Fruit fly (Drosophila melanogaster): Measurements from ENCODE around the gene CG17110.
A peak's percentile ranks its signal among the peaks of the same experiment; 100 is the strongest.

CG17110 gene

dm6 chr3R:23067209-23067826 is 24.2 kb upstream of the CG17110 start, which contains the start of gene CG17111 (continued):
- TF ChIP-seq Doc3 (GFP tag; IDR thresholded peaks at IDR 0.05; ENCODE audit: partially characterized antibody) (no peak), Vsx1 (GFP tag; optimal IDR thresholded peaks at IDR 0.05) (no peak), ind (GFP tag; optimal IDR thresholded peaks at IDR 0.05) (peak; percentile 47), tio (GFP tag; optimal IDR thresholded peaks at IDR 0.05) (no peak), cas (GFP tag; IDR thresholded peaks at IDR 0.05) (no peak), CTCF (GFP tag; optimal IDR thresholded peaks at IDR 0.05) (no peak), CG14441 (GFP tag; IDR thresholded peaks at IDR 0.05) (no peak), CG1792 (GFP tag; optimal IDR thresholded peaks at IDR 0.05) (no peak), Hr78 (GFP tag; optimal IDR thresholded peaks at IDR 0.05) (no peak), Hand (GFP tag; optimal IDR thresholded peaks at IDR 0.05) (no peak), danr (GFP tag; IDR thresholded peaks at IDR 0.05) (no peak), Dfd (GFP tag; optimal IDR thresholded peaks at IDR 0.05) (no peak), trh (GFP tag; optimal IDR thresholded peaks at IDR 0.05) (no peak), fd64A (GFP tag; optimal IDR thresholded peaks at IDR 0.05) (no peak), TFAM (GFP tag; optimal IDR thresholded peaks at IDR 0.05) (no peak), CG43689 (GFP tag; IDR thresholded peaks at IDR 0.05) (no peak), Dll (GFP tag; IDR thresholded peaks at IDR 0.05; ENCODE audit: partially characterized antibody) (no peak), vvl (GFP tag; IDR thresholded peaks at IDR 0.05) (peak; percentile 44), CG6272 (GFP tag; IDR thresholded peaks at IDR 0.05) (no peak), onecut (GFP tag; IDR thresholded peaks at IDR 0.05) (0 out of 2 replicates have a peak, but pooled peaks have one; percentile 5), CG2202 (tag; optimal IDR thresholded peaks at IDR 0.05) (no peak), CG4854 (GFP tag; optimal IDR thresholded peaks at IDR 0.05) (no peak), CG12219 (GFP tag; optimal IDR thresholded peaks at IDR 0.05) (no peak), wdn (GFP tag; IDR thresholded peaks at IDR 0.05) (no peak), Bgb (GFP tag; IDR thresholded peaks at IDR 0.05; ENCODE audit: partially characterized antibody) (no peak), CG15073 (GFP tag; optimal IDR thresholded peaks at IDR 0.05) (no peak), dan (GFP tag; IDR thresholded peaks at IDR 0.05) (no peak), CG3995 (GFP tag; optimal IDR thresholded peaks at IDR 0.05) (no peak), ci (GFP tag; IDR thresholded peaks at IDR 0.05) (no peak), CG16813 (GFP tag; IDR thresholded peaks at IDR 0.05; ENCODE audit: partially characterized antibody) (no peak), MESR4 (GFP tag; optimal IDR thresholded peaks at IDR 0.05) (no peak), CG16863 (GFP tag; optimal IDR thresholded peaks at IDR 0.05) (no peak), Rx (GFP tag; IDR thresholded peaks at IDR 0.05) (no peak), CG33557 (GFP tag; optimal IDR thresholded peaks at IDR 0.05) (no peak), CG7357 (GFP tag; IDR thresholded peaks at IDR 0.05) (no peak), CoRest (tag; optimal IDR thresholded peaks at IDR 0.05) (peak; percentile 63), HLH3B (GFP tag; IDR thresholded peaks at IDR 0.05) (no peak), Lhr (GFP tag; optimal IDR thresholded peaks at IDR 0.05) (no peak), CG7745 (tag; optimal IDR thresholded peaks at IDR 0.05) (no peak), CG5245 (GFP tag; optimal IDR thresholded peaks at IDR 0.05) (peak; percentile 0), Abd-B (GFP tag; optimal IDR thresholded peaks at IDR 0.05) (peak; percentile 22), sisA (GFP tag; IDR thresholded peaks at IDR 0.05) (no peak), CG17802 (tag; optimal IDR thresholded peaks at IDR 0.05) (no peak), CG7928 (GFP tag; optimal IDR thresholded peaks at IDR 0.05) (no peak), sim (GFP tag; IDR thresholded peaks at IDR 0.05) (no peak), CG3281 (GFP tag; optimal IDR thresholded peaks at IDR 0.05) (peak; percentile 29), Max (GFP tag; optimal IDR thresholded peaks at IDR 0.05) (peak; percentile 6), zen2 (GFP tag; IDR thresholded peaks at IDR 0.05; ENCODE audit: partially characterized antibody) (no peak), tap (tag; optimal IDR thresholded peaks at IDR 0.05) (peak; percentile 4), Meics (GFP tag; optimal IDR thresholded peaks at IDR 0.05) (peak; percentile 36), CG10543 (GFP tag; optimal IDR thresholded peaks at IDR 0.05) (no peak)

All from whole organism, embryonic.